Worm (Caenorhabditis elegans): ENCODE measurements around the gene T07C4.3.

Gene T07C4.3

DNA sequence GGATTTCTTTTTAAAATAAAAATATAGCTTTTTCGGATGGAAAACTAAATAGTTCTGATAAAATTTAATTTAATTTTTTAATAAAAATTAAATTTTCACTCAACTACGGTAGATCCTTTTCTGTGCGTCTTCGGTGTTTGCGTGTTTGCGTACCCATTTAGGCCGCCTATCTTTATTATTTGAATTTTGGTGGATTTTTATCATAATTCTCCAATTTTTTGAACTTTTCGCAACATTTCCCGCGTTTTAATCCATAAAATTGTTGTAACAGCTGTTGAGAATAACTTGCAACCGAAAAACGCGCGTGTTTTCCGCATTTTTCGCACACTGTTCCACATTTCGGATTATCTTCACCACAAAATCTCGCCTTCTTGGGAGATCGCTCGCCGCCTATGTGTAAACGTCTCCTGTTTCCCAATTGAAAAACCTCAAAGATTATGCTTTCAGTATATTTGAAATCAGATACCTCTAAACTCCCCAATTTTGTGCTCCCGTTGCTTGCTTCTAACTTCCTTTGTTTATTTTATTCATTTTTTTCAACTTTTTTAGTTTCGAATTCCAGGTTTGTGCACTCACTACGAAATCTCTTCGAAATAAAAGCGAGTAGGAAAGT, at the start of gene T07C4.3:
T07C4.3 (plus strand) TSS at position 563 of the 613 bp plus-strand sequence.
- TF ChIP-seq nhr-237 (tag; optimal IDR thresholded peaks at IDR 0.05) (no peak), ceh-83 (GFP tag; optimal IDR thresholded peaks at IDR 0.05) (no peak), cnd-1 (tag; optimal IDR thresholded peaks at IDR 0.05) (no peak), snpc-4 (tag; optimal IDR thresholded peaks at IDR 0.05) (no peak), zip-8 (tag; optimal IDR thresholded peaks at IDR 0.05) (no peak), sptf-1 (tag; optimal IDR thresholded peaks at IDR 0.05) (no peak), lsy-2 (tag; optimal IDR thresholded peaks at IDR 0.05) (no peak), lin-13 (tag; optimal IDR thresholded peaks at IDR 0.05) (no peak), mls-2 (tag; optimal IDR thresholded peaks at IDR 0.05) (no peak), mab-5 (tag; optimal IDR thresholded peaks at IDR 0.05) (no peak), unc-120 (tag; optimal IDR thresholded peaks at IDR 0.05; ENCODE audit: poor library complexity, severe bottlenecking) (no peak), elt-1 (tag; optimal IDR thresholded peaks at IDR 0.05; ENCODE audit: borderline replicate concordance, insufficient read depth) (no peak), ham-2 (GFP tag; optimal IDR thresholded peaks at IDR 0.05) (no peak), ceh-43 (GFP tag; optimal IDR thresholded peaks at IDR 0.05) (no peak), flh-1 (GFP tag; optimal IDR thresholded peaks at IDR 0.05) (no peak), lin-32 (GFP tag; optimal IDR thresholded peaks at IDR 0.05) (no peak), unc-62 (GFP tag; optimal IDR thresholded peaks at IDR 0.05) (no peak), nhr-2 (tag; optimal IDR thresholded peaks at IDR 0.05) (no peak)

DNA sequence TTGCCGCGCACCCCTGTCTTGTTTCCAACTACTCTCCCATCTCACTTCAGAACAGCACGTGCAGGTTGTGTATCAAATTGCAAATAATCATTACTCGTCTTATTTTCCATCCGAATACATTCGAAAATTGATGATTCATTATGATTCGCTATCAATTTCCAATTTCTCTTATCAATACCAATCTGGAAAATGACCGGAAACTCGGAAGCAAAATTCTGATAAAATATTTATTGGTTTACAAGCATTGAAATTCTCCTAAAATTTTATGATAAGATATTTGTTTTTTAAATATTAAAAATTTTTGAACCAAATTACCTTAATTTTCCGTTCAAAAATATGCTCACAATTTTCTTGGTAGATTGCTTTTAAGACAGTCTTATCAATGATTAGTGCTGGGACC, 46.7 kb upstream of the T07C4.3 start:
- TF ChIP-seq unc-62 (GFP tag; optimal IDR thresholded peaks at IDR 0.05) (no peak), elt-1 (tag; optimal IDR thresholded peaks at IDR 0.05; ENCODE audit: borderline replicate concordance, insufficient read depth) (no peak), nhr-2 (tag; optimal IDR thresholded peaks at IDR 0.05) (no peak), lin-13 (tag; optimal IDR thresholded peaks at IDR 0.05) (no peak), sptf-1 (tag; optimal IDR thresholded peaks at IDR 0.05) (no peak), sem-2 (GFP tag; optimal IDR thresholded peaks at IDR 0.05) (no peak), lsy-2 (tag; optimal IDR thresholded peaks at IDR 0.05) (no peak), ceh-43 (GFP tag; optimal IDR thresholded peaks at IDR 0.05) (no peak)

- no peak for TF ChIP-seq cnd-1 (tag; optimal IDR thresholded peaks at IDR 0.05)
- no peak for TF ChIP-seq unc-62 (GFP tag; optimal IDR thresholded peaks at IDR 0.05)
- no peak for TF ChIP-seq ceh-39 (tag; optimal IDR thresholded peaks at IDR 0.05)
- TF ChIP-seq elt-1 (tag; optimal IDR thresholded peaks at IDR 0.05; ENCODE audit: borderline replicate concordance, insufficient read depth), result no peak
- TF ChIP-seq lsy-2 (tag; optimal IDR thresholded peaks at IDR 0.05), result no peak
- TF ChIP-seq mab-5 (tag; optimal IDR thresholded peaks at IDR 0.05), result no peak
- no peak for TF ChIP-seq nhr-12 (tag; optimal IDR thresholded peaks at IDR 0.05)
- no peak for TF ChIP-seq ces-1 (GFP tag; optimal IDR thresholded peaks at IDR 0.05)
- TF ChIP-seq nhr-237 (tag; optimal IDR thresholded peaks at IDR 0.05), result no peak
Measured at ce11 chrIII:10306049-10306448, 45.9 kb upstream of the T07C4.3 start, which contains the start of gene T07A5.1. Gene T07A5.1 (minus strand): TSS chrIII:10306197.

- no peak for TF ChIP-seq nhr-76 (tag; optimal IDR thresholded peaks at IDR 0.05)
- no peak for TF ChIP-seq bed-3 (GFP tag; optimal IDR thresholded peaks at IDR 0.05)
- no peak for TF ChIP-seq ceh-39 (tag; optimal IDR thresholded peaks at IDR 0.05)
Measured at ce11 chrIII:10311016-10311415, 40.9 kb upstream of the T07C4.3 start, which contains the start of gene T07A5.7. Gene T07A5.7 (minus strand): TSS chrIII:10311116.

- no peak for TF ChIP-seq lin-32 (GFP tag; optimal IDR thresholded peaks at IDR 0.05)
- TF ChIP-seq lin-13 (tag; optimal IDR thresholded peaks at IDR 0.05), result no peak
- no peak for TF ChIP-seq M03D4.4 (tag; optimal IDR thresholded peaks at IDR 0.05)
- no peak for TF ChIP-seq zip-8 (tag; optimal IDR thresholded peaks at IDR 0.05)
- no peak for TF ChIP-seq nhr-237 (tag; optimal IDR thresholded peaks at IDR 0.05)
Measured at ce11 chrIII:10314234-10314633, 37.7 kb upstream of the T07C4.3 start.

DNA sequence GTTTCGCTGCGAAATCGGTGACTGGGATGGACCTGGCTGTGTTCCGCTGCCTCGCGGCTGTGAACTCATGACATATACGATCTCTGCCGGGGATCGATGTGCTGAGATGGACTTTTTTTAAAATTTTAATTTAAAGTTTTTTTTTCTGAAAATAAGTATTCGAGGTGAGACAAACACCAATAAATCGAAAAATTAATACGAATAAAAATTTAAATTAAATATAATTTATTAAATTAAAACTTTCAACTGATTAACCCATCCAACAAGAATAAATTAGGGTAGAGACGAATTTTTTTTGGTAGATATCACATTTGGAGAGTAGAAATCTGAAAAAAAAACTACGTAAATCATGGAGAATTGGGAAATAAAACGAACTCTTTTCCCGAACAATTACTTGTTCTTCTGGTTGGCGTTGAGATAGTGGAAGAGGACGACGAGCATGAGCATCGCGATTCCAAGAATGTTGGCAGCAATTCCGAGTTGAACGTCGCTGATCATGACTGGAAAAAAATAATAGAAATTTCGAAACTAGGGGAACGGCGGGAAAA, 33.8 kb upstream of the T07C4.3 start, which contains the start of the genes unc-50 and ostf-4:
unc-50 (minus strand) TSS at position 101 of the 548 bp plus-strand sequence.
ostf-4 (minus strand) TSS at position 498 of the 548 bp plus-strand sequence.
- TF ChIP-seq snpc-4 (tag; optimal IDR thresholded peaks at IDR 0.05) (no peak), hlh-1 (tag; optimal IDR thresholded peaks at IDR 0.05) (no peak), sptf-1 (tag; optimal IDR thresholded peaks at IDR 0.05) (no peak), elt-3 (tag; optimal IDR thresholded peaks at IDR 0.05) (no peak)

All from whole organism, mixed stage, embryonic.